Worm (Caenorhabditis elegans) whole organism, young adult: Measurements from ENCODE around the gene prp-19.

ENCODE experiments used
- B0336.3 ChIP-seq: fragments of 200-800 bp; sonication (Bioruptor generic); IDR thresholded peaks from 2 replicates; pipeline ENCODE4 v1.3.6; 2022; ENCODE audit warnings: missing genetic modification characterization, missing compliant biosample characterization
- D2030.7 ChIP-seq: fragments of 200-800 bp; sonication (Bioruptor generic); IDR thresholded peaks from 2 replicates; pipeline ENCODE4 v1.3.6; 2022; ENCODE audit warnings: missing genetic modification reagents, missing genetic modification characterization, missing compliant biosample characterization
- F57A8.1 ChIP-seq: fragments of 200-800 bp; sonication (Bioruptor generic); optimal IDR thresholded peaks from 2 replicates; lab custom pipeline; 2018; ENCODE audit warnings: mild to moderate bottlenecking, missing genetic modification characterization, moderate library complexity, missing compliant biosample characterization
- ZK185.1 ChIP-seq: sonication (generic microtip); optimal IDR thresholded peaks from 2 replicates; lab custom pipeline; 2016; ENCODE audit warnings: mild to moderate bottlenecking, missing genetic modification characterization, missing compliant biosample characterization; ENCODE audit not compliant: poor library complexity, severe bottlenecking
- akir-1 ChIP-seq: fragments of 200-800 bp; sonication (Bioruptor generic); optimal IDR thresholded peaks from 2 replicates; lab custom pipeline; 2018; ENCODE audit warnings: mild to moderate bottlenecking, missing genetic modification characterization, moderate library complexity, missing compliant biosample characterization
- ama-1 ChIP-seq, 3 experiments: fragments of 150-350 bp in 1 of 3; sonication (generic microtip) in 2 of 3; optimal IDR thresholded peaks; 2 replicates each; lab custom pipeline; 2014 to 2018; ENCODE audit warnings: missing biosample characterization in 2 of 3, missing genetic modification characterization in 2 of 3, missing genetic modification reagents in 2 of 3
- snpc-4 ChIP-seq, 5 experiments: fragments of 150-350 bp in 1 of 5; sonication (generic microtip) in 4 of 5; optimal IDR thresholded peaks; 2 replicates each; lab custom pipeline; 2014 to 2018; ENCODE audit warnings: missing genetic modification characterization in 5 of 5, missing biosample characterization in 3 of 5, antibody characterized with exemption in 2 of 5, mild to moderate bottlenecking in 2 of 5, missing compliant biosample characterization in 2 of 5, missing genotype in 2 of 5, moderate library complexity in 2 of 5, missing genetic modification reagents in 1 of 5

ce11 chrIII:5196298-5197045 is 24.6 kb upstream of the prp-19 start:
- no peak for TF ChIP-seq akir-1 (GFP tag; lab: Kevin White, UChicago)
- TF ChIP-seq ZK185.1 (tag; lab: Kevin White, UChicago), result peak; percentile 45
- TF ChIP-seq F57A8.1, result no peak
- TF ChIP-seq snpc-4 (GFP tag; optimal IDR thresholded peaks at IDR 0.05; lab: Kevin White, UChicago), result no peak
- no peak for TF ChIP-seq snpc-4 (tag; optimal IDR thresholded peaks at IDR 0.05; lab: Kevin White, UChicago)
- no peak for TF ChIP-seq ama-1 (optimal IDR thresholded peaks at IDR 0.05; lab: Kevin White, UChicago)
- peak in 1 of 2 experiments; percentile 4 for TF ChIP-seq ama-1 (GFP tag; optimal IDR thresholded peaks at IDR 0.05; lab: Kevin White, UChicago)
- peak; percentile 68 for TF ChIP-seq B0336.3 (GFP tag; lab: Robert Waterston, UW)
- no peak for TF ChIP-seq D2030.7 (GFP tag; lab: Robert Waterston, UW)
